Fruit fly (Drosophila melanogaster) Kc167 (cell line): ENCODE measurements around the gene Stt3B.

Experiments used
- Myc ChIP-seq: fragments of >200 bp; optimal IDR thresholded peaks from 2 replicates; lab custom pipeline; 2017; ENCODE audit warnings: missing external identifiers
- Sin3A ChIP-seq: fragments of >200 bp; optimal IDR thresholded peaks from 2 replicates; lab custom pipeline; 2018; ENCODE audit warnings: missing external identifiers
- h ChIP-seq: fragments of >200 bp; optimal IDR thresholded peaks from 3 replicates; lab custom pipeline; 2018; ENCODE audit warnings: missing external identifiers
- insv ChIP-seq: fragments of >200 bp; optimal IDR thresholded peaks from 3 replicates; lab custom pipeline; 2018; ENCODE audit warnings: missing external identifiers
- psq ChIP-seq: fragments of >200 bp; optimal IDR thresholded peaks from 2 replicates; lab custom pipeline; 2017; ENCODE audit warnings: missing external identifiers
- ttk ChIP-seq: sonication (Bioruptor generic); optimal IDR thresholded peaks from 2 replicates; lab custom pipeline; 2017; ENCODE audit warnings: missing external identifiers

Gene Stt3B

dm6 chr3R:25047504-25047903, 21.9 kb downstream of the Stt3B start, which contains the start of gene CG11790:
Gene CG11790, plus strand, starts transcription at chr3R:25047706.
- no peak for TF ChIP-seq insv
- TF ChIP-seq ttk (lab: Kevin White, UChicago): no peak

- TF ChIP-seq psq (lab: Kevin White, UChicago) (no peak), ttk (lab: Kevin White, UChicago) (no peak), Myc (lab: Kevin White, UChicago) (no peak), h (no peak), Sin3A (no peak), insv (no peak)
Observed at dm6 chr3R:25046023-25046422, 23.4 kb downstream of the Stt3B start, which contains the start of gene CG11786. Gene CG11786, plus strand, starts transcription at chr3R:25046323.

dm6 chr3R:25044816-25045551, 24.5 kb downstream of the Stt3B start, which contains the start of gene 5PtaseI:
Gene 5PtaseI, minus strand, starts transcription at chr3R:25045151.
- TF ChIP-seq h: no peak
- TF ChIP-seq Myc (lab: Kevin White, UChicago): no peak
- TF ChIP-seq ttk (lab: Kevin White, UChicago): no peak
- TF ChIP-seq Sin3A: no peak
- TF ChIP-seq insv: no peak

dm6 chr3R:25039028-25039476, 30.4 kb downstream of the Stt3B start, which contains the start of the genes Ythdf and bai:
Gene Ythdf, minus strand, starts transcription at chr3R:25039249.
Gene bai, plus strand, starts transcription at chr3R:25039374.
- TF ChIP-seq h (no peak), Myc (lab: Kevin White, UChicago) (no peak), ttk (lab: Kevin White, UChicago) (no peak), psq (lab: Kevin White, UChicago) (no peak), Sin3A (no peak), insv (no peak)

dm6 chr3R:25036644-25037043, 32.8 kb downstream of the Stt3B start, which contains the start of gene CG31115:
Gene CG31115, plus strand, starts transcription at chr3R:25036944.
- TF ChIP-seq ttk (lab: Kevin White, UChicago) (no peak), Myc (lab: Kevin White, UChicago) (no peak), psq (lab: Kevin White, UChicago) (no peak), h (no peak), Sin3A (no peak), insv (no peak)

- no peak for TF ChIP-seq Myc (lab: Kevin White, UChicago)
- TF ChIP-seq Sin3A: no peak
- TF ChIP-seq insv: no peak
- no peak for TF ChIP-seq h
- TF ChIP-seq psq (lab: Kevin White, UChicago): no peak
- TF ChIP-seq ttk (lab: Kevin White, UChicago): no peak
Observed at dm6 chr3R:25033142-25033586, 36.3 kb downstream of the Stt3B start, which contains the start of gene Smg6. Gene Smg6, minus strand, starts transcription at chr3R:25033465.

- TF ChIP-seq Myc (lab: Kevin White, UChicago) (no peak), Sin3A (no peak), psq (lab: Kevin White, UChicago) (no peak), ttk (lab: Kevin White, UChicago) (no peak), insv (no peak)
Observed at dm6 chr3R:25032686-25033085, 36.8 kb downstream of the Stt3B start.

- TF ChIP-seq psq (lab: Kevin White, UChicago) (no peak), Myc (lab: Kevin White, UChicago) (no peak), ttk (lab: Kevin White, UChicago) (no peak), insv (no peak), h (no peak), Sin3A (no peak)
Observed at dm6 chr3R:25027281-25028219, 41.9 kb downstream of the Stt3B start.

- no peak for TF ChIP-seq insv
- no peak for TF ChIP-seq psq (lab: Kevin White, UChicago)
- TF ChIP-seq h: no peak
- TF ChIP-seq Myc (lab: Kevin White, UChicago): no peak
- TF ChIP-seq Sin3A: no peak
- TF ChIP-seq ttk (lab: Kevin White, UChicago): no peak
Observed at dm6 chr3R:25024895-25025557, 44.4 kb downstream of the Stt3B start, which contains the start of the genes EMC6 and Hr96. Gene EMC6, minus strand, starts transcription at chr3R:25025017. Gene Hr96, plus strand, starts transcription at chr3R:25025235.

- TF ChIP-seq psq (lab: Kevin White, UChicago) (no peak), insv (no peak), h (no peak), ttk (lab: Kevin White, UChicago) (no peak), Myc (lab: Kevin White, UChicago) (no peak), Sin3A (no peak)
Observed at dm6 chr3R:25023056-25023455, 46.4 kb downstream of the Stt3B start, which contains the start of gene beta4GalT7. Gene beta4GalT7, plus strand, starts transcription at chr3R:25023256.
